Worm (Caenorhabditis elegans) whole organism, late embryonic: ENCODE data around the gene F46F3.3.

Source experiments
- T23F11.4 ChIP-seq: fragments of 200-800 bp; sonication (Bioruptor generic); optimal IDR thresholded peaks from 2 replicates; lab custom pipeline; 2018; ENCODE audit warnings: mild to moderate bottlenecking, missing genetic modification characterization, missing compliant biosample characterization
- fkh-10 ChIP-seq: fragments of 150-350 bp; optimal IDR thresholded peaks from 2 replicates; lab custom pipeline; 2014; ENCODE audit warnings: missing biosample characterization, missing genetic modification reagents, missing genetic modification characterization
- pqm-1 ChIP-seq: sonication (generic microtip); optimal IDR thresholded peaks from 2 replicates; lab custom pipeline; 2016; ENCODE audit warnings: missing genetic modification characterization, missing compliant biosample characterization
- tbx-2 ChIP-seq: sonication (generic microtip); optimal IDR thresholded peaks from 2 replicates; lab custom pipeline; 2016; ENCODE audit warnings: missing genetic modification characterization, missing compliant biosample characterization

ce11 chrV:11715797-11716196, 48.5 kb downstream of the F46F3.3 start, which contains the start of gene tre-3:
- no peak for TF ChIP-seq fkh-10
- no peak for TF ChIP-seq T23F11.4 (GFP tag; lab: Kevin White, UChicago)
- TF ChIP-seq pqm-1 (tag; lab: Kevin White, UChicago) = no peak
- no peak for TF ChIP-seq tbx-2 (tag; lab: Kevin White, UChicago)
